Worm (Caenorhabditis elegans) whole organism, late embryonic: Measurements from ENCODE around the gene F21F8.5.
A peak's percentile ranks its signal among the peaks of the same experiment; 100 is the strongest.

Experiments
- C08G9.2 ChIP-seq: sonication (generic microtip); optimal IDR thresholded peaks from 2 replicates; lab custom pipeline; 2016; ENCODE audit warnings: mild to moderate bottlenecking, missing genetic modification characterization, moderate library complexity, missing compliant biosample characterization
- C38D4.7 ChIP-seq: fragments of 200-800 bp; sonication (Bioruptor generic); optimal IDR thresholded peaks from 2 replicates; lab custom pipeline; 2018; ENCODE audit warnings: mild to moderate bottlenecking, missing genetic modification characterization, moderate library complexity, missing compliant biosample characterization
- T23F11.4 ChIP-seq: fragments of 200-800 bp; sonication (Bioruptor generic); optimal IDR thresholded peaks from 2 replicates; lab custom pipeline; 2018; ENCODE audit warnings: mild to moderate bottlenecking, missing genetic modification characterization, missing compliant biosample characterization
- ahr-1 ChIP-seq: sonication (generic microtip); optimal IDR thresholded peaks from 2 replicates; lab custom pipeline; 2016; ENCODE audit warnings: missing genetic modification characterization, missing compliant biosample characterization
- ama-1 ChIP-seq: fragments of 150-350 bp; optimal IDR thresholded peaks from 2 replicates; lab custom pipeline; 2014
- ceh-14 ChIP-seq: sonication (generic microtip); optimal IDR thresholded peaks from 2 replicates; lab custom pipeline; 2016; ENCODE audit warnings: missing genotype, missing genetic modification characterization, missing compliant biosample characterization
- ceh-18 ChIP-seq: sonication (generic microtip); optimal IDR thresholded peaks from 2 replicates; lab custom pipeline; 2016; ENCODE audit warnings: missing genetic modification characterization, missing compliant biosample characterization
- ceh-19 ChIP-seq: fragments of 200-800 bp; sonication (Bioruptor generic); optimal IDR thresholded peaks from 2 replicates; lab custom pipeline; 2018; ENCODE audit warnings: mild to moderate bottlenecking, missing genetic modification characterization, missing compliant biosample characterization
- ceh-2 ChIP-seq: sonication (generic microtip); optimal IDR thresholded peaks from 2 replicates; lab custom pipeline; 2016; ENCODE audit warnings: missing genotype, missing genetic modification characterization, missing compliant biosample characterization
- ceh-22 ChIP-seq: sonication (generic microtip); optimal IDR thresholded peaks from 2 replicates; lab custom pipeline; 2017; ENCODE audit warnings: missing biosample characterization, missing genetic modification characterization
- ceh-24 ChIP-seq: sonication (generic microtip); optimal IDR thresholded peaks from 2 replicates; lab custom pipeline; 2016; ENCODE audit warnings: mild to moderate bottlenecking, missing genetic modification characterization, missing compliant biosample characterization
- ceh-30 ChIP-seq: fragments of 150-350 bp; optimal IDR thresholded peaks from 2 replicates; lab custom pipeline; 2014; ENCODE audit warnings: missing biosample characterization, missing genetic modification characterization
- ceh-31 ChIP-seq: sonication (generic microtip); optimal IDR thresholded peaks from 2 replicates; lab custom pipeline; 2016; ENCODE audit warnings: missing genetic modification characterization, missing compliant biosample characterization
- ceh-34 ChIP-seq: sonication (generic microtip); optimal IDR thresholded peaks from 2 replicates; lab custom pipeline; 2016; ENCODE audit warnings: mild to moderate bottlenecking, missing genetic modification characterization, missing compliant biosample characterization
- ceh-45 ChIP-seq: fragments of 200-800 bp; sonication (Bioruptor generic); IDR thresholded peaks from 2 replicates; pipeline ENCODE4 v1.3.6; 2022; ENCODE audit warnings: missing genetic modification reagents, missing genetic modification characterization, missing compliant biosample characterization
- ceh-6 ChIP-seq: fragments of 200-800 bp; sonication (Bioruptor generic); optimal IDR thresholded peaks from 2 replicates; lab custom pipeline; 2018; ENCODE audit warnings: mild to moderate bottlenecking, missing genetic modification characterization, missing compliant biosample characterization
- ceh-9 ChIP-seq: sonication (generic microtip); optimal IDR thresholded peaks from 2 replicates; lab custom pipeline; 2016; ENCODE audit warnings: mild to moderate bottlenecking, missing genetic modification characterization, inconsistent platforms, missing compliant biosample characterization
- che-1 ChIP-seq: sonication (generic microtip); optimal IDR thresholded peaks from 2 replicates; lab custom pipeline; 2016; ENCODE audit warnings: mild to moderate bottlenecking, missing genetic modification characterization, missing compliant biosample characterization
- dmd-4 ChIP-seq: sonication (generic microtip); optimal IDR thresholded peaks from 2 replicates; lab custom pipeline; 2016; ENCODE audit warnings: borderline replicate concordance, missing genetic modification characterization, missing compliant biosample characterization
- dve-1 ChIP-seq: sonication (generic microtip); optimal IDR thresholded peaks from 2 replicates; lab custom pipeline; 2017; ENCODE audit warnings: antibody characterized with exemption, mild to moderate bottlenecking, missing genetic modification characterization, missing compliant biosample characterization
- elt-2 ChIP-seq: sonication (generic microtip); optimal IDR thresholded peaks from 2 replicates; lab custom pipeline; 2016; ENCODE audit warnings: missing genetic modification reagents, missing genetic modification characterization, missing compliant biosample characterization
- elt-4 ChIP-seq: sonication (generic microtip); optimal IDR thresholded peaks from 2 replicates; lab custom pipeline; 2016; ENCODE audit warnings: missing genetic modification characterization, missing compliant biosample characterization
- fax-1 ChIP-seq: sonication (generic microtip); optimal IDR thresholded peaks from 2 replicates; lab custom pipeline; 2016; ENCODE audit warnings: missing genotype, missing genetic modification characterization, missing compliant biosample characterization
- fkh-10 ChIP-seq: fragments of 150-350 bp; optimal IDR thresholded peaks from 2 replicates; lab custom pipeline; 2014; ENCODE audit warnings: missing biosample characterization, missing genetic modification reagents, missing genetic modification characterization
- fkh-6 ChIP-seq: sonication (generic microtip); optimal IDR thresholded peaks from 2 replicates; lab custom pipeline; 2016; ENCODE audit warnings: missing genetic modification characterization, missing compliant biosample characterization
- hlh-13 ChIP-seq: fragments of 200-800 bp; sonication (Bioruptor generic); optimal IDR thresholded peaks from 2 replicates; lab custom pipeline; 2018; ENCODE audit warnings: mild to moderate bottlenecking, missing genetic modification characterization, missing compliant biosample characterization
- hlh-15 ChIP-seq: sonication (generic microtip); optimal IDR thresholded peaks from 2 replicates; lab custom pipeline; 2016; ENCODE audit warnings: missing genetic modification characterization, missing compliant biosample characterization
- madf-2 ChIP-seq: sonication (generic microtip); optimal IDR thresholded peaks from 2 replicates; lab custom pipeline; 2017; ENCODE audit warnings: missing genetic modification characterization, missing compliant biosample characterization
- nfya-1 ChIP-seq: sonication (generic microtip); optimal IDR thresholded peaks from 2 replicates; lab custom pipeline; 2017; ENCODE audit warnings: missing genetic modification characterization, mild to moderate bottlenecking, missing compliant biosample characterization, antibody characterized with exemption, moderate library complexity
- nhr-11 ChIP-seq: fragments of 150-350 bp; optimal IDR thresholded peaks from 2 replicates; lab custom pipeline; 2014; ENCODE audit warnings: missing biosample characterization, missing genetic modification characterization
- nhr-232 ChIP-seq: sonication (generic microtip); optimal IDR thresholded peaks from 2 replicates; lab custom pipeline; 2016; ENCODE audit warnings: missing genetic modification characterization, missing compliant biosample characterization
- npax-4 ChIP-seq: sonication (generic microtip); optimal IDR thresholded peaks from 2 replicates; lab custom pipeline; 2016; ENCODE audit warnings: missing genetic modification characterization, missing compliant biosample characterization
- pag-3 ChIP-seq: sonication (generic microtip); optimal IDR thresholded peaks from 2 replicates; lab custom pipeline; 2016; ENCODE audit warnings: missing compliant biosample characterization, missing genetic modification characterization, borderline replicate concordance
- pha-4 ChIP-seq: fragments of 150-350 bp; optimal IDR thresholded peaks from 2 replicates; lab custom pipeline; 2018; ENCODE audit warnings: missing biosample characterization, missing genetic modification reagents, missing genetic modification characterization
- pros-1 ChIP-seq: fragments of 150-350 bp; optimal IDR thresholded peaks from 2 replicates; lab custom pipeline; 2014; ENCODE audit warnings: missing biosample characterization, missing genetic modification reagents, missing genetic modification characterization
- ref-2 ChIP-seq: sonication (generic microtip); optimal IDR thresholded peaks from 2 replicates; lab custom pipeline; 2016; ENCODE audit warnings: missing genetic modification characterization, missing compliant biosample characterization
- rnt-1 ChIP-seq: sonication (generic microtip); optimal IDR thresholded peaks from 2 replicates; lab custom pipeline; 2016; ENCODE audit warnings: missing genetic modification characterization, missing compliant biosample characterization
- sox-2 ChIP-seq: fragments of 200-800 bp; sonication (Bioruptor generic); IDR thresholded peaks from 2 replicates; pipeline ENCODE4 v1.3.6; 2022; ENCODE audit warnings: missing genetic modification reagents, missing genetic modification characterization, missing compliant biosample characterization
- sox-4 ChIP-seq: sonication (generic microtip); optimal IDR thresholded peaks from 2 replicates; lab custom pipeline; 2017; ENCODE audit warnings: mild to moderate bottlenecking, missing genetic modification characterization, inconsistent platforms, missing compliant biosample characterization
- syd-9 ChIP-seq: sonication (generic microtip); optimal IDR thresholded peaks from 2 replicates; lab custom pipeline; 2016; ENCODE audit warnings: mild to moderate bottlenecking, missing genetic modification characterization, moderate library complexity, missing compliant biosample characterization
- tbx-2 ChIP-seq: sonication (generic microtip); optimal IDR thresholded peaks from 2 replicates; lab custom pipeline; 2016; ENCODE audit warnings: missing genetic modification characterization, missing compliant biosample characterization
- tbx-7 ChIP-seq: sonication (generic microtip); optimal IDR thresholded peaks from 2 replicates; lab custom pipeline; 2016; ENCODE audit warnings: missing genotype, missing genetic modification characterization, missing compliant biosample characterization
- ttx-3 ChIP-seq: sonication (generic microtip); optimal IDR thresholded peaks from 2 replicates; lab custom pipeline; 2016; ENCODE audit warnings: missing genetic modification reagents, missing genetic modification characterization, missing compliant biosample characterization
- unc-3 ChIP-seq, 2 experiments: fragments of 200-800 bp in 1 of 2; sonication (Bioruptor generic) in 1 of 2; sonication (generic microtip) in 1 of 2; conservative IDR thresholded peaks in 1 of 2; optimal IDR thresholded peaks in 1 of 2; 2 replicates each; pipeline versions ENCODE4 v1.3.6 to Lab custom; 2016 to 2022; ENCODE audit warnings: missing compliant biosample characterization in 2 of 2, missing genetic modification characterization in 2 of 2, missing genetic modification reagents in 1 of 2
- unc-86 ChIP-seq: sonication (generic microtip); optimal IDR thresholded peaks from 2 replicates; lab custom pipeline; 2016; ENCODE audit warnings: missing genetic modification characterization, missing compliant biosample characterization
- zip-5 ChIP-seq: sonication (generic microtip); optimal IDR thresholded peaks from 2 replicates; lab custom pipeline; 2016; ENCODE audit warnings: missing genetic modification characterization, missing compliant biosample characterization
- ztf-16 ChIP-seq: sonication (generic microtip); optimal IDR thresholded peaks from 2 replicates; lab custom pipeline; 2017; ENCODE audit warnings: missing genetic modification characterization, missing compliant biosample characterization

The F21F8.5 gene

DNA sequence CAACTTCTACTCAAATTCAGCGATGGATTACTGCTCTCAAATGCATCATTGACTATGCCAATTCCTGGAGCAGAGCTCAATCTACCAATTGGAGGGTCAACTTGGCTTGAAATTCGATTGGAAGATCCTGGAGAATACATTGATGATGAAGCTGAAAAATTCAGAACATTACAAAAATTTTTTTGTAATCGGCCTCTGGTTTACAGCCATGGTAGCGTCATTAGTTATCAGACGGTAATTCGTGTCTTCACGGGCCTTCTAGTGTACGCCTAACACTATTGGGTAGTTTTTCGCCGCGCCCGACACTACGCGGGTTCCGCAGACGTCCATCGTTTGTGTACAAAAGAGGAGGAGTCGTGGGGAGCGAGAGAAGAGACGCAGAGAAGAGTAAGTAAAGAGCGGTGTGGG, 37.4 kb downstream of the F21F8.5 start:
- TF ChIP-seq elt-2 (tag; lab: Kevin White, UChicago) (no peak), ceh-9 (no peak), nhr-11 (tag; lab: Kevin White, UChicago) (no peak), dmd-4 (tag; lab: Kevin White, UChicago) (no peak), ceh-2 (peak; percentile 7), syd-9 (tag; lab: Kevin White, UChicago) (peak; percentile 15), pha-4 (tag; lab: Kevin White, UChicago) (no peak), T23F11.4 (GFP tag; lab: Kevin White, UChicago) (no peak), unc-86 (no peak), nhr-232 (no peak), ceh-24 (tag; lab: Kevin White, UChicago) (no peak), ceh-6 (GFP tag; lab: Kevin White, UChicago) (no peak), npax-4 (tag; lab: Kevin White, UChicago) (no peak), sox-2 (GFP tag; lab: Robert Waterston, UW) (no peak), C08G9.2 (peak; percentile 26), ceh-45 (no peak), ceh-30 (peak; percentile 12), ceh-22 (tag; lab: Kevin White, UChicago) (no peak), tbx-7 (tag; lab: Kevin White, UChicago) (no peak), ceh-14 (tag; lab: Kevin White, UChicago) (no peak), ahr-1 (tag; lab: Kevin White, UChicago) (no peak), dve-1 (tag; lab: Kevin White, UChicago) (no peak), hlh-13 (GFP tag; lab: Kevin White, UChicago) (no peak), ceh-18 (tag; lab: Kevin White, UChicago) (peak; percentile 10), ceh-34 (tag; lab: Kevin White, UChicago) (no peak), fkh-10 (no peak), C38D4.7 (GFP tag; lab: Kevin White, UChicago) (no peak), ztf-16 (tag; lab: Kevin White, UChicago) (no peak), pros-1 (no peak), rnt-1 (tag; lab: Kevin White, UChicago) (peak; percentile 33), fax-1 (tag; lab: Kevin White, UChicago) (no peak), ceh-19 (no peak), zip-5 (tag; lab: Kevin White, UChicago) (no peak), che-1 (no peak), pag-3 (tag; lab: Kevin White, UChicago) (no peak), nfya-1 (tag; lab: Kevin White, UChicago) (peak; percentile 49), tbx-2 (tag; lab: Kevin White, UChicago) (peak; percentile 17), ama-1 (lab: Kevin White, UChicago) (peak; percentile 82), sox-4 (tag; lab: Kevin White, UChicago) (no peak), ref-2 (tag; lab: Kevin White, UChicago) (peak; percentile 17), ttx-3 (tag; lab: Kevin White, UChicago) (no peak), fkh-6 (tag; lab: Kevin White, UChicago) (no peak), elt-4 (tag; lab: Kevin White, UChicago) (no peak), madf-2 (no peak), unc-3 (GFP tag; conservative IDR thresholded peaks at IDR 0.05; lab: Robert Waterston, UW) (no peak), unc-3 (tag; optimal IDR thresholded peaks at IDR 0.05; lab: Kevin White, UChicago) (no peak), ceh-31 (tag; lab: Kevin White, UChicago) (peak; percentile 27), hlh-15 (tag; lab: Kevin White, UChicago) (no peak)
